2 fruit fly cellular contexts compared by ENCODE assay signal in genomic region chr3L:8527829-8528228, dm6.
TF ChIP-seq lines count a peak whose summit lies in the region.

No protein-coding gene starts in this region.

- TF ChIP-seq CTCF in whole organism, embryonic (GFP tag; optimal IDR thresholded peaks at IDR 0.05; lab: Kevin White, UChicago) = no peak

TF ChIP-seq in whole organism, adult, 20 proteins besides CTCF, POLR2A, EP300 and RAD21:
- TF ChIP-seq tj (GFP tag; optimal IDR thresholded peaks at IDR 0.05; lab: Kevin White, UChicago) (peak; percentile 97), bab1 (GFP tag; optimal IDR thresholded peaks at IDR 0.05; lab: Kevin White, UChicago) (no peak)

TF ChIP-seq in whole organism, embryonic, 481 proteins besides CTCF, POLR2A, EP300 and RAD21:
- TF ChIP-seq grau (tag; optimal IDR thresholded peaks at IDR 0.05; lab: Kevin White, UChicago) = peak; percentile 41
- no peak for TF ChIP-seq Mes4 (GFP tag; optimal IDR thresholded peaks at IDR 0.05; lab: Kevin White, UChicago)
- TF ChIP-seq CG1529 (GFP tag; optimal IDR thresholded peaks at IDR 0.05; lab: Kevin White, UChicago) = peak; percentile 69
- peak; percentile 27; the same call in 1 of the 2 replicates for TF ChIP-seq tna (GFP tag; IDR thresholded peaks at IDR 0.05; lab: Robert Waterston, UW; ENCODE audit: partially characterized antibody)
- TF ChIP-seq CG31441 (GFP tag; IDR thresholded peaks at IDR 0.05; lab: Robert Waterston, UW) = no peak
- peak; percentile 20; the same call in 1 of the 3 replicates for TF ChIP-seq CG2199 (GFP tag; IDR thresholded peaks at IDR 0.05; lab: Robert Waterston, UW)
- no peak for TF ChIP-seq MESR4 (GFP tag; optimal IDR thresholded peaks at IDR 0.05; lab: Kevin White, UChicago)
